Fruit fly (Drosophila melanogaster) whole organism, embryonic: ENCODE results near the gene CG1738.

Source experiments
- Ada2b ChIP-seq: fragments of 200-800 bp; sonication (Bioruptor generic); IDR thresholded peaks from 2 replicates; pipeline ENCODE4 v1.3.6; 2022; ENCODE audit warnings: missing biosample characterization, missing genetic modification characterization
- Atf3 ChIP-seq: fragments of 200-800 bp; sonication (Bioruptor generic); optimal IDR thresholded peaks from 3 replicates; lab custom pipeline; 2016; ENCODE audit warnings: missing biosample characterization, missing genetic modification characterization
- B-H1 ChIP-seq: fragments of 200-800 bp; sonication (Bioruptor generic); IDR thresholded peaks from 3 replicates; pipeline ENCODE4 v1.3.6; 2022; ENCODE audit warnings: missing biosample characterization, missing genetic modification characterization
- CG12104 ChIP-seq: fragments of 200-800 bp; sonication (Bioruptor generic); optimal IDR thresholded peaks from 3 replicates; lab custom pipeline; 2016; ENCODE audit warnings: missing biosample characterization, missing genetic modification characterization
- CG13424 ChIP-seq: fragments of 200-800 bp; sonication (Bioruptor generic); optimal IDR thresholded peaks from 2 replicates; lab custom pipeline; 2019; ENCODE audit warnings: missing biosample characterization, mild to moderate bottlenecking, missing genetic modification characterization, moderate library complexity
- CG14860 ChIP-seq: fragments of 200-800 bp; sonication (Bioruptor generic); IDR thresholded peaks from 3 replicates; pipeline ENCODE4 v1.3.6; 2022; ENCODE audit warnings: missing biosample characterization, missing genetic modification characterization; ENCODE audit not compliant: partially characterized antibody
- CG14965 ChIP-seq: fragments of 200-800 bp; sonication (Bioruptor generic); optimal IDR thresholded peaks from 2 replicates; lab custom pipeline; 2016; ENCODE audit warnings: missing biosample characterization, missing genetic modification characterization, borderline replicate concordance
- CG15601 ChIP-seq: fragments of 200-800 bp; sonication (Bioruptor generic); optimal IDR thresholded peaks from 3 replicates; lab custom pipeline; 2019; ENCODE audit warnings: missing biosample characterization, mild to moderate bottlenecking, missing genetic modification characterization, moderate library complexity
- CG1647 ChIP-seq: fragments of 200-800 bp; sonication (Bioruptor generic); optimal IDR thresholded peaks from 3 replicates; lab custom pipeline; 2016; ENCODE audit warnings: missing biosample characterization, missing genetic modification characterization
- CG16863 ChIP-seq: fragments of 200-800 bp; sonication (Bioruptor generic); optimal IDR thresholded peaks from 3 replicates; lab custom pipeline; 2016; ENCODE audit warnings: missing biosample characterization, missing genetic modification characterization
- CG17328 ChIP-seq: fragments of 200-800 bp; sonication (Bioruptor generic); IDR thresholded peaks from 2 replicates; pipeline ENCODE4 v1.3.6; 2022; ENCODE audit warnings: missing biosample characterization, missing genetic modification characterization
- CG17361 ChIP-seq: fragments of 200-800 bp; sonication (Bioruptor generic); IDR thresholded peaks from 3 replicates; pipeline ENCODE4 v1.3.6; 2022; ENCODE audit warnings: missing biosample characterization, missing genetic modification characterization
- CG17612 ChIP-seq: fragments of 200-800 bp; sonication (Bioruptor generic); IDR thresholded peaks from 2 replicates; pipeline ENCODE4 v1.3.6; 2022; ENCODE audit warnings: missing biosample characterization, missing genetic modification characterization
- CG2129 ChIP-seq: fragments of 200-800 bp; sonication (Bioruptor generic); IDR thresholded peaks from 2 replicates; pipeline ENCODE4 v1.3.6; 2022; ENCODE audit warnings: missing biosample characterization, missing genetic modification characterization; ENCODE audit not compliant: partially characterized antibody
- CG30403 ChIP-seq: fragments of 200-800 bp; sonication (Bioruptor generic); optimal IDR thresholded peaks from 3 replicates; lab custom pipeline; 2016; ENCODE audit warnings: missing biosample characterization, missing genetic modification characterization
- CG3995 ChIP-seq: fragments of 200-800 bp; sonication (Bioruptor generic); optimal IDR thresholded peaks from 3 replicates; lab custom pipeline; 2016; ENCODE audit warnings: missing biosample characterization, missing genetic modification characterization
- CG6689 ChIP-seq: fragments of 200-800 bp; sonication (Bioruptor generic); IDR thresholded peaks from 2 replicates; pipeline ENCODE4 v1.3.6; 2022; ENCODE audit warnings: missing biosample characterization, missing genetic modification characterization
- CG9727 ChIP-seq: fragments of 200-800 bp; sonication (Bioruptor generic); optimal IDR thresholded peaks from 3 replicates; lab custom pipeline; 2017; ENCODE audit warnings: missing biosample characterization, mild to moderate bottlenecking, missing genetic modification characterization
- CG9876 ChIP-seq: fragments of 200-800 bp; sonication (Bioruptor generic); optimal IDR thresholded peaks from 2 replicates; lab custom pipeline; 2016; ENCODE audit warnings: missing biosample characterization, missing genetic modification characterization
- CTCF ChIP-seq: fragments of 200-800 bp; sonication (Bioruptor generic); optimal IDR thresholded peaks from 2 replicates; lab custom pipeline; 2017; ENCODE audit warnings: missing biosample characterization, mild to moderate bottlenecking, missing genetic modification characterization, moderate library complexity
- Dfd ChIP-seq, 2 experiments: fragments of >200 bp; optimal IDR thresholded peaks; 2 replicates each; lab custom pipeline; 2017; ENCODE audit warnings: missing biosample characterization in 2 of 2, missing genetic modification characterization in 2 of 2
- Dip3 ChIP-seq: fragments of 200-800 bp; sonication (Bioruptor generic); optimal IDR thresholded peaks from 3 replicates; lab custom pipeline; 2016; ENCODE audit warnings: missing biosample characterization, missing genetic modification characterization
- Drgx ChIP-seq: fragments of 200-800 bp; sonication (Bioruptor generic); IDR thresholded peaks from 2 replicates; pipeline ENCODE4 v1.3.6; 2022; ENCODE audit warnings: missing biosample characterization, missing genetic modification characterization
- E2f1 ChIP-seq: fragments of 200-800 bp; sonication (Bioruptor generic); IDR thresholded peaks from 2 replicates; pipeline ENCODE4 v1.3.6; 2022; ENCODE audit warnings: missing biosample characterization, missing genetic modification characterization
- Hr51 ChIP-seq, 2 experiments: fragments of 200-800 bp; sonication (Bioruptor generic); optimal IDR thresholded peaks; 2 replicates in 1 of 2; 3 replicates in 1 of 2; lab custom pipeline; 2016 to 2018; ENCODE audit warnings: missing biosample characterization in 2 of 2, missing genetic modification characterization in 2 of 2, mild to moderate bottlenecking in 1 of 2, moderate library complexity in 1 of 2
- Pdp1 ChIP-seq, 2 experiments: fragments of 200-800 bp; sonication (Bioruptor generic); optimal IDR thresholded peaks; 3 replicates each; lab custom pipeline; 2016; ENCODE audit warnings: missing biosample characterization in 2 of 2, missing genetic modification characterization in 2 of 2, mild to moderate bottlenecking in 1 of 2, moderate library complexity in 1 of 2
- Ptx1 ChIP-seq: fragments of 200-800 bp; sonication (Bioruptor generic); IDR thresholded peaks from 2 replicates; pipeline ENCODE4 v1.3.6; 2022; ENCODE audit warnings: missing biosample characterization, missing genetic modification characterization
- Usf ChIP-seq: fragments of 200-800 bp; sonication (Bioruptor generic); optimal IDR thresholded peaks from 2 replicates; lab custom pipeline; 2017; ENCODE audit warnings: missing genotype, missing biosample characterization, missing genetic modification characterization
- amos ChIP-seq: fragments of 200-800 bp; sonication (Bioruptor generic); IDR thresholded peaks from 2 replicates; pipeline ENCODE4 v1.3.6; 2022; ENCODE audit warnings: missing biosample characterization, missing genetic modification characterization; ENCODE audit not compliant: partially characterized antibody
- aop ChIP-seq: fragments of 200-800 bp; sonication (Bioruptor generic); IDR thresholded peaks from 2 replicates; pipeline ENCODE4 v1.3.6; 2022; ENCODE audit warnings: missing biosample characterization, missing genetic modification characterization
- ato ChIP-seq: fragments of 200-800 bp; sonication (Bioruptor generic); IDR thresholded peaks from 2 replicates; pipeline ENCODE4 v1.3.6; 2022; ENCODE audit warnings: missing biosample characterization, missing genetic modification characterization; ENCODE audit not compliant: partially characterized antibody
- cato ChIP-seq: fragments of 200-800 bp; sonication (Bioruptor generic); optimal IDR thresholded peaks from 2 replicates; lab custom pipeline; 2016; ENCODE audit warnings: missing biosample characterization, missing genetic modification characterization, borderline replicate concordance
- ci ChIP-seq: fragments of 200-800 bp; sonication (Bioruptor generic); IDR thresholded peaks from 3 replicates; pipeline ENCODE4 v1.3.6; 2022; ENCODE audit warnings: missing biosample characterization, missing genetic modification characterization
- da ChIP-seq: fragments of 200-800 bp; sonication (Bioruptor generic); optimal IDR thresholded peaks from 2 replicates; lab custom pipeline; 2016; ENCODE audit warnings: missing biosample characterization, missing genetic modification characterization
- kay ChIP-seq: fragments of 200-800 bp; sonication (Bioruptor generic); optimal IDR thresholded peaks from 2 replicates; lab custom pipeline; 2016; ENCODE audit warnings: missing biosample characterization, missing genetic modification characterization
- lbe ChIP-seq: fragments of 200-800 bp; sonication (Bioruptor generic); optimal IDR thresholded peaks from 2 replicates; lab custom pipeline; 2016; ENCODE audit warnings: missing biosample characterization, mild to moderate bottlenecking, missing genetic modification characterization
- luna ChIP-seq: fragments of 200-800 bp; sonication (Bioruptor generic); optimal IDR thresholded peaks from 2 replicates; lab custom pipeline; 2016; ENCODE audit warnings: missing biosample characterization, missing genetic modification characterization
- maf-S ChIP-seq: fragments of 200-800 bp; sonication (Bioruptor generic); optimal IDR thresholded peaks from 2 replicates; lab custom pipeline; 2016; ENCODE audit warnings: missing biosample characterization, missing genetic modification characterization
- mirr ChIP-seq: fragments of 200-800 bp; sonication (Bioruptor generic); optimal IDR thresholded peaks from 3 replicates; lab custom pipeline; 2018; ENCODE audit warnings: missing biosample characterization, mild to moderate bottlenecking, missing genetic modification characterization
- mld ChIP-seq: fragments of 200-800 bp; sonication (Bioruptor generic); IDR thresholded peaks from 3 replicates; pipeline ENCODE4 v1.3.6; 2022; ENCODE audit warnings: missing biosample characterization, missing genetic modification characterization; ENCODE audit not compliant: partially characterized antibody
- nau ChIP-seq: fragments of 200-800 bp; sonication (Bioruptor generic); optimal IDR thresholded peaks from 3 replicates; lab custom pipeline; 2017; ENCODE audit warnings: missing biosample characterization, mild to moderate bottlenecking, missing genetic modification characterization, missing genetic modification reagents
- psq ChIP-seq: fragments of 200-800 bp; sonication (Bioruptor generic); optimal IDR thresholded peaks from 2 replicates; lab custom pipeline; 2017; ENCODE audit warnings: missing biosample characterization, missing genetic modification characterization
- pzg ChIP-seq: fragments of 200-800 bp; sonication (Bioruptor generic); optimal IDR thresholded peaks from 3 replicates; lab custom pipeline; 2018; ENCODE audit warnings: missing biosample characterization, mild to moderate bottlenecking, missing genetic modification characterization, moderate library complexity
- run ChIP-seq: fragments of 200-800 bp; sonication (Bioruptor generic); optimal IDR thresholded peaks from 3 replicates; lab custom pipeline; 2018; ENCODE audit warnings: missing biosample characterization, mild to moderate bottlenecking, missing genetic modification characterization
- slp2 ChIP-seq: fragments of 200-800 bp; sonication (Bioruptor generic); optimal IDR thresholded peaks from 2 replicates; lab custom pipeline; 2016; ENCODE audit warnings: missing biosample characterization, missing genetic modification characterization
- tna ChIP-seq: fragments of 200-800 bp; sonication (Bioruptor generic); IDR thresholded peaks from 2 replicates; pipeline ENCODE4 v1.3.6; 2022; ENCODE audit warnings: missing biosample characterization, missing genetic modification characterization; ENCODE audit not compliant: partially characterized antibody
- toy ChIP-seq: fragments of 200-800 bp; sonication (Bioruptor generic); IDR thresholded peaks from 2 replicates; pipeline ENCODE4 v1.3.6; 2022; ENCODE audit warnings: missing biosample characterization, missing genetic modification characterization
- trem ChIP-seq: fragments of 200-800 bp; optimal IDR thresholded peaks from 3 replicates; lab custom pipeline; 2019; ENCODE audit warnings: missing biosample characterization, mild to moderate bottlenecking, missing genetic modification characterization, moderate library complexity
- tup ChIP-seq: fragments of 200-800 bp; sonication (Bioruptor generic); optimal IDR thresholded peaks from 2 replicates; lab custom pipeline; 2016; ENCODE audit warnings: missing biosample characterization, mild to moderate bottlenecking, missing genetic modification characterization, moderate library complexity
- yki ChIP-seq: fragments of >200 bp; optimal IDR thresholded peaks from 3 replicates; lab custom pipeline; 2018
- zen ChIP-seq: fragments of 200-800 bp; sonication (Bioruptor generic); optimal IDR thresholded peaks from 3 replicates; lab custom pipeline; 2018; ENCODE audit warnings: missing biosample characterization, mild to moderate bottlenecking, missing genetic modification characterization, moderate library complexity
- zf30C ChIP-seq: fragments of 200-800 bp; sonication (Bioruptor generic); optimal IDR thresholded peaks from 3 replicates; lab custom pipeline; 2018; ENCODE audit warnings: missing biosample characterization, mild to moderate bottlenecking, missing genetic modification characterization

The CG1738 gene

dm6 chrX:11379139-11379538 lies 30.3 kb downstream of the CG1738 start (continued):
- TF ChIP-seq luna (GFP tag; lab: Kevin White, UChicago) (no peak), Hr51 (GFP tag; optimal IDR thresholded peaks at IDR 0.05; lab: Kevin White, UChicago) (peak in 1 of 2 experiments; percentile 58), CG15601 (tag; lab: Kevin White, UChicago) (no peak), yki (no peak), CG9876 (GFP tag; lab: Kevin White, UChicago) (no peak), CG17612 (GFP tag; lab: Robert Waterston, UW) (no peak), Ptx1 (GFP tag; lab: Robert Waterston, UW) (peak; percentile 56), CG6689 (GFP tag; lab: Robert Waterston, UW) (peak; percentile 49), CG1647 (GFP tag; lab: Kevin White, UChicago) (no peak), amos (GFP tag; lab: Robert Waterston, UW) (no peak), aop (GFP tag; lab: Robert Waterston, UW) (no peak), tna (GFP tag; lab: Robert Waterston, UW) (no peak), CG14860 (GFP tag; lab: Robert Waterston, UW) (no peak), CTCF (GFP tag; lab: Kevin White, UChicago) (no peak), CG17328 (peak; percentile 34; the same call in 1 of the 2 replicates), E2f1 (peak; percentile 45), ato (GFP tag; lab: Robert Waterston, UW) (no peak), tup (GFP tag; lab: Kevin White, UChicago) (no peak), ci (GFP tag; lab: Robert Waterston, UW) (peak; percentile 73), B-H1 (peak; percentile 51; the same call in 2 of the 3 replicates), Dfd (GFP tag; optimal IDR thresholded peaks at IDR 0.05; lab: Kevin White, UChicago) (no peak), CG9727 (GFP tag; lab: Kevin White, UChicago) (peak; percentile 3), Ada2b (GFP tag; lab: Robert Waterston, UW) (peak; percentile 68), cato (GFP tag; lab: Kevin White, UChicago) (no peak), CG3995 (GFP tag; lab: Kevin White, UChicago) (no peak), pzg (GFP tag; lab: Kevin White, UChicago) (no peak), CG13424 (peak; percentile 63), CG17361 (0 out of 3 replicates have a peak, but pooled peaks have one; percentile 22), da (GFP tag; lab: Kevin White, UChicago) (no peak), zf30C (GFP tag; lab: Kevin White, UChicago) (no peak), maf-S (no peak), Usf (no peak), psq (GFP tag; lab: Kevin White, UChicago) (no peak), mirr (GFP tag; lab: Kevin White, UChicago) (peak; percentile 28), run (tag; lab: Kevin White, UChicago) (no peak), CG14965 (GFP tag; lab: Kevin White, UChicago) (no peak), Pdp1 (GFP tag; optimal IDR thresholded peaks at IDR 0.05; lab: Kevin White, UChicago) (peak in 1 of 2 experiments; percentile 41), zen (tag; lab: Kevin White, UChicago) (no peak), CG30403 (GFP tag; lab: Kevin White, UChicago) (no peak), Drgx (GFP tag; lab: Robert Waterston, UW) (peak; percentile 23; the same call in 1 of the 2 replicates), CG16863 (GFP tag; lab: Kevin White, UChicago) (no peak), toy (GFP tag; lab: Robert Waterston, UW) (no peak), Atf3 (GFP tag; lab: Kevin White, UChicago) (no peak), Dip3 (GFP tag; lab: Kevin White, UChicago) (no peak), trem (no peak), nau (GFP tag; lab: Kevin White, UChicago) (no peak), mld (no peak), kay (GFP tag; lab: Kevin White, UChicago) (no peak), CG12104 (no peak), lbe (no peak), slp2 (GFP tag; lab: Kevin White, UChicago) (no peak), CG2129 (GFP tag; lab: Robert Waterston, UW) (no peak)
